Fruit fly (Drosophila melanogaster) whole organism, embryonic: ENCODE measurements around the gene PLCXD.
A peak's percentile ranks its signal among the peaks of the same experiment; 100 is the strongest.

Source experiments
- Blimp-1 ChIP-seq: fragments of 200-800 bp; sonication (Bioruptor generic); optimal IDR thresholded peaks from 3 replicates; lab custom pipeline; 2018; ENCODE audit warnings: missing biosample characterization, missing genetic modification characterization, mild to moderate bottlenecking, moderate library complexity, missing genetic modification reagents
- CG11093 ChIP-seq: fragments of 200-800 bp; sonication (Bioruptor generic); IDR thresholded peaks from 3 replicates; pipeline ENCODE4 v1.3.6; 2022; ENCODE audit warnings: missing biosample characterization, missing genetic modification characterization
- CG11456 ChIP-seq: fragments of 200-800 bp; sonication (Bioruptor generic); IDR thresholded peaks from 3 replicates; pipeline ENCODE4 v1.3.6; 2022; ENCODE audit warnings: missing biosample characterization, missing genetic modification characterization
- CG11695 ChIP-seq: fragments of 200-800 bp; sonication (Bioruptor generic); IDR thresholded peaks from 3 replicates; pipeline ENCODE4 v1.3.6; 2022; ENCODE audit warnings: missing biosample characterization, missing genetic modification characterization
- CG12155 ChIP-seq: fragments of 200-800 bp; sonication (Bioruptor generic); optimal IDR thresholded peaks from 3 replicates; lab custom pipeline; 2016; ENCODE audit warnings: missing biosample characterization, missing genetic modification characterization
- CG13424 ChIP-seq: fragments of 200-800 bp; sonication (Bioruptor generic); optimal IDR thresholded peaks from 2 replicates; lab custom pipeline; 2019; ENCODE audit warnings: missing biosample characterization, mild to moderate bottlenecking, missing genetic modification characterization, moderate library complexity
- CG14050 ChIP-seq: fragments of 200-800 bp; sonication (Bioruptor generic); IDR thresholded peaks from 3 replicates; pipeline ENCODE4 v1.3.6; 2022; ENCODE audit warnings: missing biosample characterization, missing genetic modification characterization
- CG17361 ChIP-seq: fragments of 200-800 bp; sonication (Bioruptor generic); IDR thresholded peaks from 3 replicates; pipeline ENCODE4 v1.3.6; 2022; ENCODE audit warnings: missing biosample characterization, missing genetic modification characterization
- CG17802 ChIP-seq: fragments of 200-800 bp; sonication (Bioruptor generic); optimal IDR thresholded peaks from 2 replicates; lab custom pipeline; 2018; ENCODE audit warnings: missing biosample characterization, mild to moderate bottlenecking, missing genetic modification characterization, moderate library complexity
- CG32772 ChIP-seq: fragments of 200-800 bp; sonication (Bioruptor generic); IDR thresholded peaks from 2 replicates; pipeline ENCODE4 v1.3.6; 2022; ENCODE audit warnings: missing biosample characterization, missing genetic modification characterization
- CG4282 ChIP-seq: fragments of 200-800 bp; sonication (Bioruptor generic); optimal IDR thresholded peaks from 2 replicates; lab custom pipeline; 2016; ENCODE audit warnings: missing biosample characterization, missing genetic modification characterization
- CG6272 ChIP-seq: fragments of 200-800 bp; sonication (Bioruptor generic); IDR thresholded peaks from 2 replicates; pipeline ENCODE4 v1.3.6; 2022; ENCODE audit warnings: missing biosample characterization, missing genetic modification characterization
- CG6791 ChIP-seq: fragments of 200-800 bp; sonication (Bioruptor generic); IDR thresholded peaks from 3 replicates; pipeline ENCODE4 v1.3.6; 2022; ENCODE audit warnings: missing biosample characterization, missing genetic modification characterization; ENCODE audit not compliant: partially characterized antibody
- CG7556 ChIP-seq: fragments of 200-800 bp; sonication (Bioruptor generic); optimal IDR thresholded peaks from 2 replicates; lab custom pipeline; 2017; ENCODE audit warnings: missing biosample characterization, mild to moderate bottlenecking, missing genetic modification characterization
- CG8478 ChIP-seq: fragments of >200 bp; optimal IDR thresholded peaks from 2 replicates; lab custom pipeline; 2018
- CG9817 ChIP-seq: fragments of 200-800 bp; sonication (Bioruptor generic); optimal IDR thresholded peaks from 2 replicates; lab custom pipeline; 2018; ENCODE audit warnings: missing biosample characterization, mild to moderate bottlenecking, missing genetic modification characterization, moderate library complexity
- CHES-1-like ChIP-seq: fragments of 200-800 bp; sonication (Bioruptor generic); optimal IDR thresholded peaks from 2 replicates; lab custom pipeline; 2016; ENCODE audit warnings: missing biosample characterization, missing genetic modification characterization
- CrebB ChIP-seq: fragments of 200-800 bp; sonication (Bioruptor generic); optimal IDR thresholded peaks from 3 replicates; lab custom pipeline; 2018; ENCODE audit warnings: missing biosample characterization, mild to moderate bottlenecking, missing genetic modification characterization
- Dip2 ChIP-seq: fragments of 200-800 bp; sonication (Bioruptor generic); IDR thresholded peaks from 2 replicates; pipeline ENCODE4 v1.3.6; 2022; ENCODE audit warnings: missing biosample characterization, missing genetic modification characterization
- Drgx ChIP-seq: fragments of 200-800 bp; sonication (Bioruptor generic); IDR thresholded peaks from 2 replicates; pipeline ENCODE4 v1.3.6; 2022; ENCODE audit warnings: missing biosample characterization, missing genetic modification characterization
- E2f1 ChIP-seq: fragments of 200-800 bp; sonication (Bioruptor generic); IDR thresholded peaks from 2 replicates; pipeline ENCODE4 v1.3.6; 2022; ENCODE audit warnings: missing biosample characterization, missing genetic modification characterization
- HLH54F ChIP-seq: fragments of 200-800 bp; sonication (Bioruptor generic); optimal IDR thresholded peaks from 3 replicates; lab custom pipeline; 2016; ENCODE audit warnings: missing biosample characterization, missing genetic modification characterization
- Hmr ChIP-seq: fragments of 200-800 bp; sonication (Bioruptor generic); optimal IDR thresholded peaks from 3 replicates; lab custom pipeline; 2017; ENCODE audit warnings: mild to moderate bottlenecking, missing biosample characterization, missing genetic modification reagents, missing genetic modification characterization
- Lhr ChIP-seq: fragments of 200-800 bp; sonication (Bioruptor generic); optimal IDR thresholded peaks from 3 replicates; lab custom pipeline; 2017; ENCODE audit warnings: mild to moderate bottlenecking, missing biosample characterization, missing genetic modification reagents, missing genetic modification characterization
- Nf-YB ChIP-seq: fragments of 200-800 bp; sonication (Bioruptor generic); optimal IDR thresholded peaks from 3 replicates; lab custom pipeline; 2019; ENCODE audit warnings: missing biosample characterization, mild to moderate bottlenecking, missing genetic modification characterization, moderate library complexity
- Oaz ChIP-seq: fragments of 200-800 bp; sonication (Bioruptor generic); IDR thresholded peaks from 2 replicates; pipeline ENCODE4 v1.3.6; 2022; ENCODE audit warnings: missing biosample characterization, missing genetic modification characterization
- Ssrp ChIP-seq: fragments of 200-800 bp; sonication (Bioruptor generic); optimal IDR thresholded peaks from 2 replicates; lab custom pipeline; 2018; ENCODE audit warnings: missing biosample characterization, mild to moderate bottlenecking, missing genetic modification characterization, moderate library complexity
- az2 ChIP-seq: fragments of 200-800 bp; sonication (Bioruptor generic); optimal IDR thresholded peaks from 3 replicates; lab custom pipeline; 2016; ENCODE audit warnings: missing biosample characterization, missing genetic modification characterization
- bcd ChIP-seq: fragments of 200-800 bp; sonication (Bioruptor generic); optimal IDR thresholded peaks from 2 replicates; lab custom pipeline; 2017; ENCODE audit warnings: missing biosample characterization, mild to moderate bottlenecking, missing genetic modification characterization
- cad ChIP-seq: fragments of >200 bp; optimal IDR thresholded peaks from 2 replicates; lab custom pipeline; 2017; ENCODE audit warnings: missing biosample characterization, missing genetic modification characterization
- eve ChIP-seq, 2 experiments: fragments of >200 bp; optimal IDR thresholded peaks; 2 replicates each; lab custom pipeline; 2017; ENCODE audit warnings: missing biosample characterization in 2 of 2, missing genetic modification characterization in 2 of 2
- fd96Cb ChIP-seq: fragments of 200-800 bp; sonication (Bioruptor generic); optimal IDR thresholded peaks from 2 replicates; lab custom pipeline; 2018; ENCODE audit warnings: missing biosample characterization, mild to moderate bottlenecking, missing genetic modification characterization, moderate library complexity
- gcm ChIP-seq: fragments of 200-800 bp; sonication (Bioruptor generic); optimal IDR thresholded peaks from 2 replicates; lab custom pipeline; 2019; ENCODE audit warnings: missing biosample characterization, mild to moderate bottlenecking, missing genetic modification characterization, moderate library complexity
- h ChIP-seq: fragments of >200 bp; optimal IDR thresholded peaks from 2 replicates; lab custom pipeline; 2017
- hth ChIP-seq: fragments of >200 bp; optimal IDR thresholded peaks from 2 replicates; lab custom pipeline; 2017; ENCODE audit warnings: inconsistent platforms
- inv ChIP-seq: fragments of 200-800 bp; sonication (Bioruptor generic); IDR thresholded peaks from 2 replicates; pipeline ENCODE4 v1.3.6; 2022; ENCODE audit warnings: missing biosample characterization, missing genetic modification characterization; ENCODE audit not compliant: partially characterized antibody
- jigr1 ChIP-seq: fragments of 200-800 bp; sonication (Bioruptor generic); IDR thresholded peaks from 3 replicates; pipeline ENCODE4 v1.3.6; 2022; ENCODE audit warnings: missing biosample characterization, missing genetic modification characterization
- kay ChIP-seq: fragments of 200-800 bp; sonication (Bioruptor generic); optimal IDR thresholded peaks from 2 replicates; lab custom pipeline; 2016; ENCODE audit warnings: missing biosample characterization, missing genetic modification characterization
- klu ChIP-seq: fragments of 200-800 bp; sonication (Bioruptor generic); IDR thresholded peaks from 2 replicates; pipeline ENCODE4 v1.3.6; 2022; ENCODE audit warnings: missing biosample characterization, missing genetic modification characterization
- otp ChIP-seq: fragments of 200-800 bp; sonication (Bioruptor generic); IDR thresholded peaks from 3 replicates; pipeline ENCODE4, ENCODE4 v1.3.6; 2022; ENCODE audit warnings: missing biosample characterization, missing genetic modification characterization
- pros ChIP-seq: fragments of 200-800 bp; sonication (Bioruptor generic); optimal IDR thresholded peaks from 3 replicates; lab custom pipeline; 2019; ENCODE audit warnings: missing biosample characterization, mild to moderate bottlenecking, missing genetic modification characterization, moderate library complexity
- run ChIP-seq: fragments of 200-800 bp; sonication (Bioruptor generic); optimal IDR thresholded peaks from 3 replicates; lab custom pipeline; 2018; ENCODE audit warnings: missing biosample characterization, mild to moderate bottlenecking, missing genetic modification characterization
- schlank ChIP-seq: fragments of 200-800 bp; sonication (Bioruptor generic); optimal IDR thresholded peaks from 2 replicates; lab custom pipeline; 2018; ENCODE audit warnings: missing biosample characterization, mild to moderate bottlenecking, missing genetic modification characterization
- sob ChIP-seq: fragments of 200-800 bp; sonication (Bioruptor generic); IDR thresholded peaks from 2 replicates; pipeline ENCODE4 v1.3.6; 2022; ENCODE audit warnings: missing biosample characterization, missing genetic modification characterization
- sug ChIP-seq: fragments of 200-800 bp; optimal IDR thresholded peaks from 2 replicates; lab custom pipeline; 2019; ENCODE audit warnings: missing biosample characterization, mild to moderate bottlenecking, missing genetic modification characterization, moderate library complexity
- tap ChIP-seq: fragments of 200-800 bp; optimal IDR thresholded peaks from 3 replicates; lab custom pipeline; 2019; ENCODE audit warnings: missing biosample characterization, mild to moderate bottlenecking, missing genetic modification characterization, moderate library complexity
- trem ChIP-seq: fragments of 200-800 bp; optimal IDR thresholded peaks from 3 replicates; lab custom pipeline; 2019; ENCODE audit warnings: missing biosample characterization, mild to moderate bottlenecking, missing genetic modification characterization, moderate library complexity
- vfl ChIP-seq: fragments of 200-800 bp; sonication (Bioruptor generic); optimal IDR thresholded peaks from 2 replicates; lab custom pipeline; 2016; ENCODE audit warnings: missing biosample characterization, missing genetic modification characterization
- wek ChIP-seq: fragments of 200-800 bp; sonication (Bioruptor generic); optimal IDR thresholded peaks from 3 replicates; lab custom pipeline; 2018; ENCODE audit warnings: missing biosample characterization, mild to moderate bottlenecking, missing genetic modification characterization, moderate library complexity
- yki ChIP-seq: fragments of >200 bp; optimal IDR thresholded peaks from 3 replicates; lab custom pipeline; 2018

PLCXD gene

dm6 chr2L:12045941-12046855 lies 3.0 kb upstream of the PLCXD start, which contains the start of gene CG6770 (continued):
- peak; percentile 86 for TF ChIP-seq CG13424 (tag; lab: Kevin White, UChicago)
- peak; percentile 51 for TF ChIP-seq fd96Cb
- peak; percentile 43 for TF ChIP-seq Ssrp (tag; lab: Kevin White, UChicago)
- TF ChIP-seq sob: peak; percentile 88
- peak; percentile 21 for TF ChIP-seq CG8478 (lab: Kevin White, UChicago)
- peak; percentile 92 for TF ChIP-seq CG11695 (GFP tag; lab: Robert Waterston, UW)
- peak; percentile 32 for TF ChIP-seq Lhr (GFP tag; lab: Kevin White, UChicago)
- TF ChIP-seq CG11093 (GFP tag; lab: Robert Waterston, UW): peak; percentile 73; the same call in 2 of the 3 replicates
- TF ChIP-seq CG4282 (GFP tag; lab: Kevin White, UChicago): peak; percentile 16
- TF ChIP-seq Oaz: peak; percentile 74
- TF ChIP-seq CrebB (tag; lab: Kevin White, UChicago): peak; percentile 35
- no peak for TF ChIP-seq CG17802 (tag; lab: Kevin White, UChicago)
- TF ChIP-seq CG11456 (GFP tag; lab: Robert Waterston, UW): peak; percentile 77; the same call in 2 of the 3 replicates
- TF ChIP-seq h (lab: Kevin White, UChicago): no peak
- TF ChIP-seq Hmr (GFP tag; lab: Kevin White, UChicago): peak; percentile 88
- TF ChIP-seq Dip2 (GFP tag; lab: Robert Waterston, UW): no peak
- TF ChIP-seq vfl (GFP tag; lab: Kevin White, UChicago): peak; percentile 63
- TF ChIP-seq CG9817: peak; percentile 73
- TF ChIP-seq klu: peak; percentile 68
- TF ChIP-seq eve (GFP tag; optimal IDR thresholded peaks at IDR 0.05; lab: Kevin White, UChicago): no peak
- peak; percentile 57 for TF ChIP-seq Blimp-1 (GFP tag; lab: Kevin White, UChicago)
- TF ChIP-seq CG6791 (GFP tag; lab: Robert Waterston, UW): no peak
- no peak for TF ChIP-seq hth (lab: Kevin White, UChicago)
- no peak for TF ChIP-seq cad
- peak; percentile 52; the same call in 1 of the 3 replicates for TF ChIP-seq otp (GFP tag; lab: Robert Waterston, UW)
- TF ChIP-seq HLH54F (GFP tag; lab: Kevin White, UChicago): peak; percentile 39
- TF ChIP-seq pros (GFP tag; lab: Kevin White, UChicago): no peak
- TF ChIP-seq CG6272 (GFP tag; lab: Robert Waterston, UW): no peak; the same call in 1 of the 2 replicates
- TF ChIP-seq CG32772 (GFP tag; lab: Robert Waterston, UW): peak; percentile 72
- peak; percentile 90 for TF ChIP-seq CG7556 (GFP tag; lab: Kevin White, UChicago)
- peak; percentile 27 for TF ChIP-seq trem (tag; lab: Kevin White, UChicago)
- peak; percentile 72 for TF ChIP-seq bcd (GFP tag; lab: Kevin White, UChicago)
- TF ChIP-seq tap (tag; lab: Kevin White, UChicago): peak; percentile 80
- no peak for TF ChIP-seq wek
- TF ChIP-seq run (tag; lab: Kevin White, UChicago): peak; percentile 72
- 0 out of 3 replicates have a peak, but pooled peaks have one; percentile 45 for TF ChIP-seq jigr1 (GFP tag; lab: Robert Waterston, UW)
- peak; percentile 60 for TF ChIP-seq CG12155 (GFP tag; lab: Kevin White, UChicago)
- TF ChIP-seq CG17361: peak; percentile 81
- TF ChIP-seq az2 (GFP tag; lab: Kevin White, UChicago): peak; percentile 54
- peak; percentile 78 for TF ChIP-seq sug
- peak; percentile 8 for TF ChIP-seq kay (GFP tag; lab: Kevin White, UChicago)
- TF ChIP-seq CHES-1-like: peak; percentile 41
- TF ChIP-seq CG14050 (GFP tag; lab: Robert Waterston, UW): peak; percentile 82
- peak; percentile 84 for TF ChIP-seq E2f1 (GFP tag; lab: Robert Waterston, UW)
- peak; percentile 87 for TF ChIP-seq Drgx (GFP tag; lab: Robert Waterston, UW)
- no peak for TF ChIP-seq yki (lab: Kevin White, UChicago)
- TF ChIP-seq inv (GFP tag; lab: Robert Waterston, UW): no peak
- TF ChIP-seq Nf-YB: peak; percentile 67
- TF ChIP-seq schlank (tag; lab: Kevin White, UChicago): peak; percentile 53
- peak; percentile 63 for TF ChIP-seq gcm (GFP tag; lab: Kevin White, UChicago)
